Worm (Caenorhabditis elegans): ENCODE measurements around the gene ZK185.2.

ZK185.2 gene

DNA sequence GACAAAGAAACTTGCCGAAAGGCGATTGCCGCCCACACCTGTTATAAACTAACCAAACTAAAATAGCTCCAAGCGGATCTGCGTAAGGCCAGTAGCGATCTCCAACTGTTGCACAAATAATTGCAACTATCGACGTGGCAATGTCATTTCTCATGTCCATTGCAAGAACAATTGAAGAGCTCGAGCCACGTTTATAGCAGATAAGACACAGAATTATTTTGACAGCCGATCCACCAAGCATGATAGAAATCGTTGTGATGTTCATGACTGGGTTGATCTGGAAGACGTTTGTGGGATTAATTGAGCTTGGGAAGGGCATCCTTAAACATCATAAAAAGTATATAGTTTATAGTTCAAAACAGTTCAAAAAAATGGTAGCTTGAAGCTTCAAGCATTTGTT lies 6.6 kb downstream of the ZK185.2 start:
- no peak for TF ChIP-seq unc-39 (tag; optimal IDR thresholded peaks at IDR 0.05)
- no peak for TF ChIP-seq ztf-11 (tag; optimal IDR thresholded peaks at IDR 0.05)

DNA sequence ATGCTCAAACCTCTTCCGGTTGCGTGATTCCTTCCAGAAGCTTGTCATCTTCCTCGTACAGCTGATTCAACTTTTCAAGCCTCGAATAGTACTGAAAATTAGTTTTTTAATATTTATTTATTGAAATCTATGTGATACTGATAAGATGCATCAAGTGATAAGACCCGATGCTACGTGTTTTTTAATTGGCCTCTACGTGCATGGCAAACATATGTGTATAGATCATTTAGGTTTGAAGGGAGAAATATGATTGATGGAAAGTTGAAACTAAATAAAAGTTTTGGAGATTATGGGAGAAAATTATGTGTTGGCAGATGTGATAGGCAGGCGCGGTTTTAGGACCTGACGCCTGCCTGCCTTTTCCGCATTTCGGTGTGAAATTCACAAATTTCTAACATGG lies 7.9 kb downstream of the ZK185.2 start:
- TF ChIP-seq mls-2 (tag; optimal IDR thresholded peaks at IDR 0.05), result no peak
- TF ChIP-seq ceh-39 (tag; optimal IDR thresholded peaks at IDR 0.05), result no peak
- no peak for TF ChIP-seq elt-3 (tag; optimal IDR thresholded peaks at IDR 0.05)
- TF ChIP-seq lsy-2 (tag; optimal IDR thresholded peaks at IDR 0.05), result no peak
- no peak for TF ChIP-seq hlh-1 (tag; optimal IDR thresholded peaks at IDR 0.05)
- TF ChIP-seq ham-2 (GFP tag; optimal IDR thresholded peaks at IDR 0.05), result no peak
- no peak for TF ChIP-seq ceh-83 (GFP tag; optimal IDR thresholded peaks at IDR 0.05)
- TF ChIP-seq mep-1 (tag; optimal IDR thresholded peaks at IDR 0.05), result no peak
- TF ChIP-seq blmp-1 (tag; optimal IDR thresholded peaks at IDR 0.05), result no peak
- TF ChIP-seq elt-1 (tag; optimal IDR thresholded peaks at IDR 0.05; ENCODE audit: borderline replicate concordance, insufficient read depth), result no peak
- TF ChIP-seq unc-120 (tag; optimal IDR thresholded peaks at IDR 0.05; ENCODE audit: poor library complexity, severe bottlenecking), result no peak
- no peak for TF ChIP-seq nhr-237 (tag; optimal IDR thresholded peaks at IDR 0.05)
- TF ChIP-seq cnd-1 (tag; optimal IDR thresholded peaks at IDR 0.05), result no peak
- no peak for TF ChIP-seq nhr-76 (tag; optimal IDR thresholded peaks at IDR 0.05)
- TF ChIP-seq snpc-4 (tag; optimal IDR thresholded peaks at IDR 0.05), result no peak
- TF ChIP-seq bed-3 (GFP tag; optimal IDR thresholded peaks at IDR 0.05), result no peak
- TF ChIP-seq sptf-1 (tag; optimal IDR thresholded peaks at IDR 0.05), result no peak
- TF ChIP-seq lin-32 (GFP tag; optimal IDR thresholded peaks at IDR 0.05), result no peak
- TF ChIP-seq sem-2 (GFP tag; optimal IDR thresholded peaks at IDR 0.05), result no peak

DNA sequence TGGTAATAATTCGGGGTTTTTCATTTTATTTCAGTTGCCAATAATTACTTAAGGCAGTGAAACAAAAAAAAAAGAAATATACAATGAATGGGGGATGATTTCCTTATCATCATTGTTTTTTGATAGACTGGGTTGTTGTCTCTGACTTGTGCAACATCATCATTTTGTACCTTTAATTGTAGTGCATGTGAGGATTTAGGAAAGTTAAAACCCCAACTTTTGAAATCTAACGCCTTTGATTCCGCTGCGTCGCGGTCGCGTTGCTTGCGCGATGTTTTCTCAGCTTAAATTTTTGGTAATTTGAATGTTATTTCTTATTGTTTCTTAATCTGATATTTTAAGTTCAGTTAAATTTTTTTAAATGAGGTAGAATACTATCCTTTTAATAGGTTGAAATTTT lies 9.5 kb downstream of the ZK185.2 start, which contains the start of gene ZK185.5:
Gene ZK185.5, minus strand, starts transcription at position 101 of the 400 bp plus-strand sequence.
- TF ChIP-seq sem-2 (GFP tag; optimal IDR thresholded peaks at IDR 0.05) (no peak), ceh-83 (GFP tag; optimal IDR thresholded peaks at IDR 0.05) (no peak), elt-1 (tag; optimal IDR thresholded peaks at IDR 0.05; ENCODE audit: borderline replicate concordance, insufficient read depth) (no peak), unc-62 (GFP tag; optimal IDR thresholded peaks at IDR 0.05) (no peak), unc-120 (tag; optimal IDR thresholded peaks at IDR 0.05; ENCODE audit: poor library complexity, severe bottlenecking) (no peak), nhr-2 (tag; optimal IDR thresholded peaks at IDR 0.05) (no peak), cnd-1 (tag; optimal IDR thresholded peaks at IDR 0.05) (no peak), blmp-1 (tag; optimal IDR thresholded peaks at IDR 0.05) (no peak), lin-32 (GFP tag; optimal IDR thresholded peaks at IDR 0.05) (no peak), snpc-4 (tag; optimal IDR thresholded peaks at IDR 0.05) (no peak), ceh-43 (GFP tag; optimal IDR thresholded peaks at IDR 0.05) (no peak), lsy-2 (tag; optimal IDR thresholded peaks at IDR 0.05) (no peak), bed-3 (GFP tag; optimal IDR thresholded peaks at IDR 0.05) (no peak), pha-4 (tag; optimal IDR thresholded peaks at IDR 0.05) (no peak), flh-1 (GFP tag; optimal IDR thresholded peaks at IDR 0.05) (no peak), M03D4.4 (tag; optimal IDR thresholded peaks at IDR 0.05) (no peak), unc-39 (tag; optimal IDR thresholded peaks at IDR 0.05) (no peak)

DNA sequence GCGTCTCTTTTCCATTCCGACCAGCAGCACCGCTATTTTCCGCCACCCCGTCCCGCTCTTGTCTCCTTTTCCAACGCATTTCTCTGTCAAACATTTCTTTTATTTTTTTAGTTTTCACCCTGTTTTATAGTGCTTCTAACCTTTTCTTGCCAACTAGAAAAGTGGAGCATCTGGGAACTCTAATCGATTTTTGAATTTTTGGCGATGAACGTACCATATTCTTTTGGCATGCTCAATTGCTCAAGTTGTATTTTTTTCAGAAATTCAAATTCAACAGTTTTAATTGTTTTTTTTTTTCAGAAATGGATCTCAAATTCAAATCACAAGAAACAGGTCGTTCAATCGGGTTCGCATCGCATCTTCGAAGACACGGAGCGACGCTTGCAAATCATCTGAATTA lies 11.9 kb downstream of the ZK185.2 start, which contains the start of gene ZK185.1:
Gene ZK185.1, plus strand, starts transcription at position 301 of the 400 bp plus-strand sequence.
- TF ChIP-seq ceh-39 (tag; optimal IDR thresholded peaks at IDR 0.05), result no peak
- TF ChIP-seq blmp-1 (tag; optimal IDR thresholded peaks at IDR 0.05), result no peak
- TF ChIP-seq zip-8 (tag; optimal IDR thresholded peaks at IDR 0.05), result no peak
- no peak for TF ChIP-seq nhr-76 (tag; optimal IDR thresholded peaks at IDR 0.05)
- TF ChIP-seq tbx-8 (GFP tag; optimal IDR thresholded peaks at IDR 0.05), result no peak
- no peak for TF ChIP-seq unc-39 (tag; optimal IDR thresholded peaks at IDR 0.05)
- TF ChIP-seq elt-3 (tag; optimal IDR thresholded peaks at IDR 0.05), result no peak
- TF ChIP-seq ces-1 (GFP tag; optimal IDR thresholded peaks at IDR 0.05), result no peak
- no peak for TF ChIP-seq sem-2 (GFP tag; optimal IDR thresholded peaks at IDR 0.05)
- TF ChIP-seq cnd-1 (tag; optimal IDR thresholded peaks at IDR 0.05), result no peak
- no peak for TF ChIP-seq nhr-2 (tag; optimal IDR thresholded peaks at IDR 0.05)

DNA sequence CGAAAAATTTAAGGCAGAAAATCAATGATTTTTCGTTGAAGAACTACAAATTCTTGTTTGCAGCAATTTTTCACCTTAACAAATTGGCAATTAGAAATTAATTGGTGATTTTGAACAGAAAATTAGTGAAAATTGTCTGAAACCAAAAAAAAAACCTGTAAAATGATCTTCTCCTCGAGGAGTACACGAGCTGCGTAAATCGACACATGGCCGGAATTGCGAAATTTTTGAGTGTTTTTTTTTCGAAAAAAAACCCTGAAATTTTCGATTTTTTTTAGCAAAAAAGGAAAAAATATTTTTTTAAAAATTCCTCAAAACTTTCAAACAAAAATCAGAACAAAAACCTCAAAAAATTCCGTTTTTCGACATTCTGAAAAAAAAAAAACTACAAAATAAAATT lies 15.2 kb downstream of the ZK185.2 start:
- no peak for TF ChIP-seq lin-13 (tag; optimal IDR thresholded peaks at IDR 0.05)
- no peak for TF ChIP-seq snpc-4 (tag; optimal IDR thresholded peaks at IDR 0.05)
- no peak for TF ChIP-seq nhr-237 (tag; optimal IDR thresholded peaks at IDR 0.05)
